Worm (Caenorhabditis elegans) whole organism, L1 larva: ENCODE data around the gene T26G10.5.

ENCODE experiments used
- ama-1 ChIP-seq: fragments of 150-350 bp; optimal IDR thresholded peaks from 2 replicates; lab custom pipeline; 2014
- fkh-10 ChIP-seq: sonication (generic microtip); optimal IDR thresholded peaks from 2 replicates; lab custom pipeline; 2017; ENCODE audit warnings: missing biosample characterization, missing genetic modification reagents, missing genetic modification characterization

- TF ChIP-seq fkh-10 (no peak), ama-1 (lab: Kevin White, UChicago) (no peak)
Measured at ce11 chrIII:9467095-9467494, 40.9 kb upstream of the T26G10.5 start, which contains the start of gene baf-1.
